Worm (Caenorhabditis elegans) whole organism, young adult: ENCODE data around the gene ZK380.4.

Experiments used
- B0261.1 ChIP-seq: sonication (generic microtip); optimal IDR thresholded peaks from 2 replicates; lab custom pipeline; 2016; ENCODE audit warnings: mild to moderate bottlenecking, missing genetic modification characterization, moderate library complexity, missing compliant biosample characterization
- C06A6.2 ChIP-seq: fragments of 200-800 bp; sonication (Bioruptor generic); conservative IDR thresholded peaks from 2 replicates; pipeline ENCODE4 v1.3.6; 2022; ENCODE audit warnings: missing genetic modification characterization, missing compliant biosample characterization
- F22D6.2 ChIP-seq: sonication (generic microtip); optimal IDR thresholded peaks from 2 replicates; lab custom pipeline; 2016; ENCODE audit warnings: mild to moderate bottlenecking, missing genetic modification characterization, missing compliant biosample characterization
- F37B4.10 ChIP-seq: fragments of 200-800 bp; sonication (Bioruptor generic); IDR thresholded peaks from 2 replicates; pipeline ENCODE4 v1.3.6; 2022; ENCODE audit warnings: missing genetic modification characterization, missing compliant biosample characterization
- ZK185.1 ChIP-seq: sonication (generic microtip); optimal IDR thresholded peaks from 2 replicates; lab custom pipeline; 2016; ENCODE audit warnings: mild to moderate bottlenecking, missing genetic modification characterization, missing compliant biosample characterization; ENCODE audit not compliant: poor library complexity, severe bottlenecking
- attf-3 ChIP-seq: fragments of 200-800 bp; sonication (Bioruptor generic); conservative IDR thresholded peaks from 2 replicates; pipeline ENCODE4 v1.3.6; 2022; ENCODE audit warnings: missing genetic modification reagents, missing genetic modification characterization, missing compliant biosample characterization
- attf-5 ChIP-seq: fragments of 200-800 bp; sonication (Bioruptor generic); optimal IDR thresholded peaks from 2 replicates; lab custom pipeline; 2018; ENCODE audit warnings: mild to moderate bottlenecking, missing genetic modification characterization, missing compliant biosample characterization
- attf-6 ChIP-seq: fragments of 200-800 bp; sonication (Bioruptor generic); IDR thresholded peaks from 2 replicates; pipeline ENCODE4 v1.3.6; 2022; ENCODE audit warnings: missing genetic modification reagents, missing genetic modification characterization, missing compliant biosample characterization
- ceh-100 ChIP-seq: fragments of 200-800 bp; sonication (Bioruptor generic); IDR thresholded peaks from 2 replicates; pipeline ENCODE4 v1.3.6; 2022; ENCODE audit warnings: missing genetic modification reagents, missing genetic modification characterization, missing compliant biosample characterization
- ceh-91 ChIP-seq: fragments of 200-800 bp; sonication (Bioruptor generic); IDR thresholded peaks from 2 replicates; pipeline ENCODE4 v1.3.6; 2022; ENCODE audit warnings: missing genetic modification reagents, missing genetic modification characterization, missing compliant biosample characterization
- fkh-3 ChIP-seq: sonication (generic microtip); optimal IDR thresholded peaks from 2 replicates; lab custom pipeline; 2016; ENCODE audit warnings: mild to moderate bottlenecking, missing genetic modification characterization, missing compliant biosample characterization
- him-1 ChIP-seq: sonication (generic microtip); optimal IDR thresholded peaks from 2 replicates; lab custom pipeline; 2016; ENCODE audit warnings: missing genotype, missing genetic modification reagents, missing genetic modification characterization, missing compliant biosample characterization
- hmg-1.2 ChIP-seq: fragments of 200-800 bp; sonication (Bioruptor generic); IDR thresholded peaks from 2 replicates; pipeline ENCODE4 v1.3.6; 2022; ENCODE audit warnings: missing genetic modification reagents, missing genetic modification characterization, missing compliant biosample characterization
- let-526 ChIP-seq: fragments of 200-800 bp; sonication (Bioruptor generic); IDR thresholded peaks from 2 replicates; pipeline ENCODE4 v1.3.6; 2022; ENCODE audit warnings: missing genetic modification reagents, missing genetic modification characterization, missing compliant biosample characterization
- let-607 ChIP-seq, 2 experiments: fragments of 200-800 bp in 1 of 2; sonication (Bioruptor generic) in 1 of 2; sonication (generic microtip) in 1 of 2; optimal IDR thresholded peaks; 2 replicates each; lab custom pipeline; 2016 to 2018; ENCODE audit warnings: mild to moderate bottlenecking in 2 of 2, missing compliant biosample characterization in 2 of 2, missing genetic modification characterization in 2 of 2, moderate library complexity in 2 of 2, missing genotype in 1 of 2
- lin-26 ChIP-seq: fragments of 200-800 bp; sonication (Bioruptor generic); IDR thresholded peaks from 2 replicates; pipeline ENCODE4 v1.3.6; 2022; ENCODE audit warnings: missing genetic modification reagents, missing genetic modification characterization, missing compliant biosample characterization
- lir-1 ChIP-seq: fragments of 200-800 bp; sonication (Bioruptor generic); conservative IDR thresholded peaks from 2 replicates; pipeline ENCODE4 v1.3.6; 2022; ENCODE audit warnings: missing genetic modification reagents, missing genetic modification characterization, missing compliant biosample characterization
- lsy-27 ChIP-seq: sonication (generic microtip); optimal IDR thresholded peaks from 2 replicates; lab custom pipeline; 2017; ENCODE audit warnings: missing genetic modification characterization, mild to moderate bottlenecking, missing compliant biosample characterization, antibody characterized with exemption, missing genotype, borderline replicate concordance; ENCODE audit not compliant: insufficient read depth
- madf-10 ChIP-seq: sonication (generic microtip); optimal IDR thresholded peaks from 2 replicates; lab custom pipeline; 2016; ENCODE audit warnings: mild to moderate bottlenecking, missing genetic modification characterization, missing compliant biosample characterization
- mcd-1 ChIP-seq: fragments of 200-800 bp; sonication (Bioruptor generic); IDR thresholded peaks from 2 replicates; pipeline ENCODE4 v1.3.6; 2022; ENCODE audit warnings: missing genetic modification reagents, missing genetic modification characterization, missing compliant biosample characterization
- nhr-120 ChIP-seq: fragments of 200-800 bp; sonication (Bioruptor generic); IDR thresholded peaks from 2 replicates; pipeline ENCODE4 v1.3.6; 2022; ENCODE audit warnings: missing genetic modification characterization, missing compliant biosample characterization
- nhr-90 ChIP-seq: sonication (generic microtip); optimal IDR thresholded peaks from 2 replicates; lab custom pipeline; 2016; ENCODE audit warnings: missing genotype, mild to moderate bottlenecking, missing genetic modification characterization, missing compliant biosample characterization
- rec-8 ChIP-seq, 2 experiments: sonication (generic microtip); optimal IDR thresholded peaks; 2 replicates each; lab custom pipeline; 2016; ENCODE audit warnings: mild to moderate bottlenecking in 2 of 2, missing genetic modification characterization in 2 of 2, missing genetic modification reagents in 2 of 2, missing genotype in 2 of 2, missing biosample characterization in 1 of 2, missing compliant biosample characterization in 1 of 2, moderate library complexity in 1 of 2
- repo-1 ChIP-seq: sonication (generic microtip); optimal IDR thresholded peaks from 2 replicates; lab custom pipeline; 2017; ENCODE audit warnings: mild to moderate bottlenecking, missing genetic modification characterization, missing compliant biosample characterization
- rpc-1 ChIP-seq, 2 experiments: fragments of 150-350 bp in 1 of 2; sonication (generic microtip) in 1 of 2; optimal IDR thresholded peaks; 2 replicates each; lab custom pipeline; 2014 to 2018; ENCODE audit warnings: missing biosample characterization in 1 of 2, missing genetic modification characterization in 1 of 2, missing genetic modification reagents in 1 of 2, missing genotype in 1 of 2
- sdz-38 ChIP-seq: sonication (generic microtip); optimal IDR thresholded peaks from 2 replicates; lab custom pipeline; 2016; ENCODE audit warnings: missing genotype, missing genetic modification characterization, missing compliant biosample characterization
- snpc-1.3 ChIP-seq: sonication (generic microtip); optimal IDR thresholded peaks from 2 replicates; lab custom pipeline; 2017; ENCODE audit warnings: missing genetic modification characterization, mild to moderate bottlenecking, missing compliant biosample characterization, antibody characterized with exemption, moderate library complexity, missing genotype, missing genetic modification reagents; ENCODE audit not compliant: insufficient read depth
- snpc-4 ChIP-seq, 5 experiments: fragments of 150-350 bp in 1 of 5; sonication (generic microtip) in 4 of 5; optimal IDR thresholded peaks; 2 replicates each; lab custom pipeline; 2014 to 2018; ENCODE audit warnings: missing genetic modification characterization in 5 of 5, missing biosample characterization in 3 of 5, antibody characterized with exemption in 2 of 5, mild to moderate bottlenecking in 2 of 5, missing compliant biosample characterization in 2 of 5, missing genotype in 2 of 5, moderate library complexity in 2 of 5, missing genetic modification reagents in 1 of 5
- tbp1 ChIP-seq: fragments of 200-800 bp; sonication (Bioruptor generic); optimal IDR thresholded peaks from 2 replicates; lab custom pipeline; 2018; ENCODE audit warnings: mild to moderate bottlenecking, missing genetic modification characterization, missing compliant biosample characterization
- ztf-3 ChIP-seq: fragments of 200-800 bp; sonication (Bioruptor generic); optimal IDR thresholded peaks from 2 replicates; lab custom pipeline; 2018; ENCODE audit warnings: mild to moderate bottlenecking, missing genetic modification characterization, missing compliant biosample characterization

Gene ZK380.4

ce11 chrX:1643442-1644096 is 8.2 kb downstream of the ZK380.4 start (continued):
- TF ChIP-seq nhr-90 (tag; lab: Kevin White, UChicago) (no peak), ceh-91 (GFP tag; lab: Robert Waterston, UW) (no peak), nhr-120 (GFP tag; lab: Robert Waterston, UW) (no peak), F22D6.2 (no peak), repo-1 (tag; lab: Kevin White, UChicago) (no peak), ZK185.1 (tag; lab: Kevin White, UChicago) (no peak), ceh-100 (GFP tag; lab: Robert Waterston, UW) (no peak), mcd-1 (no peak), lir-1 (GFP tag; lab: Robert Waterston, UW) (no peak), let-607 (tag; optimal IDR thresholded peaks at IDR 0.05; lab: Kevin White, UChicago) (no peak), C06A6.2 (no peak), lsy-27 (tag; lab: Kevin White, UChicago) (no peak), tbp1 (GFP tag; lab: Kevin White, UChicago) (peak; percentile 54), madf-10 (tag; lab: Kevin White, UChicago) (no peak), attf-6 (GFP tag; lab: Robert Waterston, UW) (no peak)

ce11 chrX:1630881-1631516 is 20.8 kb downstream of the ZK380.4 start, which contains the start of gene ZK380.2:
Gene ZK380.2 (plus strand): TSS chrX:1631466.
- TF ChIP-seq hmg-1.2 (GFP tag; lab: Robert Waterston, UW) (no peak), attf-3 (GFP tag; lab: Robert Waterston, UW) (no peak), snpc-1.3 (tag; lab: Kevin White, UChicago) (no peak), F37B4.10 (GFP tag; lab: Robert Waterston, UW) (no peak), sdz-38 (tag; lab: Kevin White, UChicago) (no peak), snpc-4 (GFP tag; optimal IDR thresholded peaks at IDR 0.05; lab: Kevin White, UChicago) (no peak), snpc-4 (tag; optimal IDR thresholded peaks at IDR 0.05; lab: Kevin White, UChicago) (peak in 2 of 4 experiments; percentile 21 to 52), ztf-3 (GFP tag; lab: Kevin White, UChicago) (no peak)

ce11 chrX:1629746-1630145 is 22.0 kb downstream of the ZK380.4 start:
- no peak for TF ChIP-seq madf-10 (tag; lab: Kevin White, UChicago)
- TF ChIP-seq fkh-3 (tag; lab: Kevin White, UChicago), result no peak
- TF ChIP-seq lin-26 (GFP tag; lab: Robert Waterston, UW), result peak; percentile 28; the same call in 1 of the 2 replicates
- TF ChIP-seq tbp1 (GFP tag; lab: Kevin White, UChicago), result peak; percentile 77
- TF ChIP-seq rpc-1 (optimal IDR thresholded peaks at IDR 0.05; lab: Kevin White, UChicago), result peak; percentile 40
- TF ChIP-seq rpc-1 (tag; optimal IDR thresholded peaks at IDR 0.05; lab: Kevin White, UChicago), result peak; percentile 70
- no peak for TF ChIP-seq let-526
- TF ChIP-seq B0261.1 (tag; lab: Kevin White, UChicago), result peak; percentile 40
- TF ChIP-seq him-1 (tag; lab: Kevin White, UChicago), result peak; percentile 10
- no peak for TF ChIP-seq rec-8 (tag; optimal IDR thresholded peaks at IDR 0.05; lab: Kevin White, UChicago)
- TF ChIP-seq attf-5, result no peak
- no peak for TF ChIP-seq lsy-27 (tag; lab: Kevin White, UChicago)
